Fruit fly (Drosophila melanogaster): ENCODE results near the gene CG10559.

Gene CG10559

DNA sequence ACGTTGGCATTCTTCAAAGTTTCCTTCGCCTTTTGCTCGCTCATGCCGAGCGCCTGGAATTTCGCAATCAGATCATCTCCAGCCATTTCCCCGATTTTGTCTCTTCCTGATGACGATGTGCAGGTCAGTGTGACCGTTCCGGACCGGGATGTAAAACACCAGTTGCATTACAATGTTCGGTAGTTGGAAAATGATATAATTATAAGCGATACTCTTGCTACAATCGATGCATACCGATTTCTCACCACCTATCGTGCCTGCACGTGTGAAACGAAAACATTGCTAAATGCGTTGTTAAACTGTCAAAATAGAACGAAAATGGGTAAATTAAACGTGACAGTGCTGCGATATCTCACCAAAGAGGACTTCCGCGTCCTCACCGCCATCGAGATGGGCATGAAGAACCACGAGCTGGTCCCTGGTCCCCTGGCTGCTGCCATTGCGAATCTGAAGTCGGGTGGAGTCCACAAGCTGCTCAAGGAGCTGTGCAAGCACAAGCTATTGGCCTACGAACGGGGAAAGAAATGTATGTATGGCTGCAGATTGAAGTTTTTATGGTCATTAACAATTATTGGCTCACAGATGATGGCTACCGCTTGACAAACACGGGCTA lies 50.2 kb downstream of the CG10559 start, which contains the start of the genes GlnRS and RIOK2 (continued):
- TF ChIP-seq CG10431 (GFP tag; optimal IDR thresholded peaks at IDR 0.05), result no peak
- peak; percentile 60 for TF ChIP-seq Myb (GFP tag; optimal IDR thresholded peaks at IDR 0.05)
- TF ChIP-seq zen2 (GFP tag; IDR thresholded peaks at IDR 0.05; ENCODE audit: partially characterized antibody), result peak; percentile 95
- TF ChIP-seq sisA (GFP tag; IDR thresholded peaks at IDR 0.05), result no peak
- TF ChIP-seq bcd (GFP tag; optimal IDR thresholded peaks at IDR 0.05), result no peak
- TF ChIP-seq CG17328 (GFP tag; IDR thresholded peaks at IDR 0.05), result no peak
- no peak for TF ChIP-seq CG12071 (GFP tag; optimal IDR thresholded peaks at IDR 0.05)
- TF ChIP-seq CG2875 (GFP tag; optimal IDR thresholded peaks at IDR 0.05), result no peak
- TF ChIP-seq dmrt99B (tag; optimal IDR thresholded peaks at IDR 0.05), result no peak
- TF ChIP-seq unpg (GFP tag; optimal IDR thresholded peaks at IDR 0.05), result no peak
- no peak for TF ChIP-seq gem (tag; optimal IDR thresholded peaks at IDR 0.05)
- no peak for TF ChIP-seq Mad (GFP tag; optimal IDR thresholded peaks at IDR 0.05)
- TF ChIP-seq vvl (GFP tag; IDR thresholded peaks at IDR 0.05), result peak; percentile 8; the same call in 1 of the 2 replicates
- peak; percentile 5 for TF ChIP-seq Atf3 (GFP tag; optimal IDR thresholded peaks at IDR 0.05)
- no peak for TF ChIP-seq da (GFP tag; optimal IDR thresholded peaks at IDR 0.05)
- no peak for TF ChIP-seq CG18619 (GFP tag; optimal IDR thresholded peaks at IDR 0.05)
- peak; percentile 97 for TF ChIP-seq unc-4 (GFP tag; IDR thresholded peaks at IDR 0.05; ENCODE audit: partially characterized antibody)
- peak; percentile 64 for TF ChIP-seq CG12659 (GFP tag; optimal IDR thresholded peaks at IDR 0.05)
- peak; percentile 64 for TF ChIP-seq CHES-1-like (GFP tag; optimal IDR thresholded peaks at IDR 0.05)
- no peak for TF ChIP-seq gsb (GFP tag; IDR thresholded peaks at IDR 0.05)
- no peak for TF ChIP-seq repo (GFP tag; optimal IDR thresholded peaks at IDR 0.05)
- TF ChIP-seq CG10274 (GFP tag; optimal IDR thresholded peaks at IDR 0.05), result no peak
- TF ChIP-seq usp (GFP tag; optimal IDR thresholded peaks at IDR 0.05), result no peak
- TF ChIP-seq wdn (GFP tag; IDR thresholded peaks at IDR 0.05), result no peak
- TF ChIP-seq Nf-YB (GFP tag; optimal IDR thresholded peaks at IDR 0.05), result no peak
- no peak for TF ChIP-seq ap (GFP tag; IDR thresholded peaks at IDR 0.05)
- peak; percentile 99 for TF ChIP-seq CG13287 (GFP tag; IDR thresholded peaks at IDR 0.05; ENCODE audit: partially characterized antibody)
- TF ChIP-seq so (GFP tag; IDR thresholded peaks at IDR 0.05), result no peak
- TF ChIP-seq CG17385 (GFP tag; optimal IDR thresholded peaks at IDR 0.05), result no peak
- peak; percentile 92 for TF ChIP-seq HLH4C (GFP tag; IDR thresholded peaks at IDR 0.05; ENCODE audit: partially characterized antibody)
- TF ChIP-seq Bteb2 (GFP tag; optimal IDR thresholded peaks at IDR 0.05), result no peak
- peak; percentile 93 for TF ChIP-seq sna (GFP tag; IDR thresholded peaks at IDR 0.05; ENCODE audit: partially characterized antibody)
- no peak for TF ChIP-seq btn (GFP tag; optimal IDR thresholded peaks at IDR 0.05)
- no peak for TF ChIP-seq CG15479 (GFP tag; optimal IDR thresholded peaks at IDR 0.05)
- peak; percentile 74 for TF ChIP-seq row (GFP tag; IDR thresholded peaks at IDR 0.05)
- TF ChIP-seq CG12104 (GFP tag; optimal IDR thresholded peaks at IDR 0.05), result no peak
- no peak for TF ChIP-seq Fer2 (tag; optimal IDR thresholded peaks at IDR 0.05)
- TF ChIP-seq nom (GFP tag; optimal IDR thresholded peaks at IDR 0.05), result no peak

Data from whole organism, embryonic.